Worm (Caenorhabditis elegans) whole organism, mixed stage, embryonic: Measurements from ENCODE around the gene gex-3.

ENCODE experiments used
- ces-1 ChIP-seq: fragments of 150-350 bp; optimal IDR thresholded peaks from 2 replicates; lab custom pipeline; 2014; ENCODE audit warnings: missing biosample characterization, missing genetic modification reagents, missing genetic modification characterization
- ham-2 ChIP-seq: fragments of 200-800 bp; sonication (Bioruptor generic); optimal IDR thresholded peaks from 2 replicates; lab custom pipeline; 2018; ENCODE audit warnings: mild to moderate bottlenecking, missing genetic modification characterization, missing compliant biosample characterization
- lin-13 ChIP-seq: fragments of 150-350 bp; optimal IDR thresholded peaks from 2 replicates; lab custom pipeline; 2014; ENCODE audit warnings: missing biosample characterization, missing genetic modification characterization
- lsy-2 ChIP-seq: fragments of 150-350 bp; optimal IDR thresholded peaks from 2 replicates; lab custom pipeline; 2014; ENCODE audit warnings: missing biosample characterization, missing genetic modification characterization
- mls-2 ChIP-seq: sonication (generic microtip); optimal IDR thresholded peaks from 2 replicates; lab custom pipeline; 2016; ENCODE audit warnings: mild to moderate bottlenecking, missing genetic modification characterization, moderate library complexity, missing compliant biosample characterization
- nhr-12 ChIP-seq: fragments of 150-350 bp; optimal IDR thresholded peaks from 2 replicates; lab custom pipeline; 2014; ENCODE audit warnings: missing biosample characterization, missing genetic modification characterization
- nhr-237 ChIP-seq: fragments of 150-350 bp; optimal IDR thresholded peaks from 2 replicates; lab custom pipeline; 2014; ENCODE audit warnings: missing biosample characterization, missing genetic modification characterization
- nhr-76 ChIP-seq: sonication (generic microtip); optimal IDR thresholded peaks from 2 replicates; lab custom pipeline; 2017; ENCODE audit warnings: missing biosample characterization, missing genetic modification characterization
- snpc-4 ChIP-seq: fragments of 150-350 bp; optimal IDR thresholded peaks from 2 replicates; lab custom pipeline; 2014; ENCODE audit warnings: missing biosample characterization, missing genetic modification characterization
- sptf-1 ChIP-seq: sonication (generic microtip); optimal IDR thresholded peaks from 2 replicates; lab custom pipeline; 2017; ENCODE audit warnings: mild to moderate bottlenecking, missing genetic modification characterization, moderate library complexity, missing compliant biosample characterization
- unc-62 ChIP-seq: fragments of 150-350 bp; optimal IDR thresholded peaks from 2 replicates; lab custom pipeline; 2014; ENCODE audit warnings: missing biosample characterization, missing genetic modification reagents, missing genetic modification characterization
- ztf-11 ChIP-seq: fragments of 150-350 bp; optimal IDR thresholded peaks from 2 replicates; lab custom pipeline; 2014; ENCODE audit warnings: missing biosample characterization, missing genetic modification characterization

DNA sequence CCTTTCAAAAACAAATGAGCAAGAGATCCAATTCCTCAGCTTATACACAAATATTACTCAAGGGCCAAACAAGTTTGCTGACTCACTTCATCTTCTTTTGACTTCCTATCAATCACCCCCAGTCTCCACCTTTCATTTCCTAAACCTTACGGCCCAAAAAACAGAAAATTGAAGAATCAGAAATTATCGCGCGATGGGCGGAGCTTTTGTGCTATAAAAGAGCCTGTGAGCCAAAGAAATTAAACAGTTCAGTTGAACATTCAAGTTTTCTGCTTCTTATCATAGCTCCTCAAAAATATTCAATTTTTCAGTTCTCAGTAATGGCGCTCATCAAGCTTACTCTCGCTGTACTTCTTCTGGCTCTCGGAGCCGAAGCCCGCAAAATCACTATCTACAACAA is 24.4 kb upstream of the gex-3 start, which contains the start of gene thn-1:
- TF ChIP-seq ztf-11 (no peak), nhr-237 (no peak), ham-2 (GFP tag; lab: Kevin White, UChicago) (no peak), lin-13 (tag; lab: Kevin White, UChicago) (no peak), mls-2 (tag; lab: Kevin White, UChicago) (no peak), sptf-1 (tag; lab: Kevin White, UChicago) (no peak), nhr-12 (tag; lab: Kevin White, UChicago) (no peak), unc-62 (GFP tag; lab: Kevin White, UChicago) (no peak), snpc-4 (no peak), ces-1 (no peak), nhr-76 (tag; lab: Kevin White, UChicago) (no peak), lsy-2 (tag; lab: Kevin White, UChicago) (no peak)
